Fruit fly (Drosophila melanogaster): Measurements from ENCODE around the gene CG11000.
A peak's percentile ranks its signal among the peaks of the same experiment; 100 is the strongest.

The CG11000 gene

dm6 chr3R:5861218-5861902 lies 59.2 kb downstream of the CG11000 start (continued):
- TF ChIP-seq OdsH (GFP tag; optimal IDR thresholded peaks at IDR 0.05) (peak; percentile 39), CrebA (GFP tag; optimal IDR thresholded peaks at IDR 0.05; ENCODE audit: borderline replicate concordance) (no peak), pan (optimal IDR thresholded peaks at IDR 0.05) (no peak), psq (GFP tag; optimal IDR thresholded peaks at IDR 0.05) (peak; percentile 46), fru (GFP tag; optimal IDR thresholded peaks at IDR 0.05) (peak; percentile 39), Mio (GFP tag; optimal IDR thresholded peaks at IDR 0.05) (no peak), h (GFP tag; optimal IDR thresholded peaks at IDR 0.05) (peak; percentile 36)

dm6 chr3R:5862032-5862641 lies 60.0 kb downstream of the CG11000 start, which contains the start of gene CG2017:
Gene CG2017 (minus strand): TSS chr3R:5862405.
- TF ChIP-seq N (GFP tag; optimal IDR thresholded peaks at IDR 0.05) (no peak), brk (GFP tag; optimal IDR thresholded peaks at IDR 0.05) (no peak), foxo (GFP tag; optimal IDR thresholded peaks at IDR 0.05) (peak in 1 of 2 experiments; percentile 49), Dif (GFP tag; optimal IDR thresholded peaks at IDR 0.05; ENCODE audit: partially characterized antibody) (peak; percentile 27), h (GFP tag; optimal IDR thresholded peaks at IDR 0.05) (peak; percentile 47), Sp1 (GFP tag; optimal IDR thresholded peaks at IDR 0.05) (peak; percentile 18), CG9705 (GFP tag; optimal IDR thresholded peaks at IDR 0.05) (peak; percentile 48), lola (GFP tag; optimal IDR thresholded peaks at IDR 0.05) (no peak), fru (GFP tag; optimal IDR thresholded peaks at IDR 0.05) (peak; percentile 41), rgr (GFP tag; optimal IDR thresholded peaks at IDR 0.05) (peak; percentile 60), Hnf4 (GFP tag; optimal IDR thresholded peaks at IDR 0.05) (peak; percentile 67), Rel (GFP tag; optimal IDR thresholded peaks at IDR 0.05) (no peak), Rel (tag; optimal IDR thresholded peaks at IDR 0.05) (peak; percentile 51), sv (GFP tag; optimal IDR thresholded peaks at IDR 0.05) (no peak), CrebA (GFP tag; optimal IDR thresholded peaks at IDR 0.05; ENCODE audit: borderline replicate concordance) (no peak), ey (GFP tag; optimal IDR thresholded peaks at IDR 0.05) (peak; percentile 24), dmrt93B (GFP tag; optimal IDR thresholded peaks at IDR 0.05) (peak; percentile 8), psq (GFP tag; optimal IDR thresholded peaks at IDR 0.05) (no peak), Myc (optimal IDR thresholded peaks at IDR 0.05) (no peak), OdsH (GFP tag; optimal IDR thresholded peaks at IDR 0.05) (no peak), HLH106 (tag; optimal IDR thresholded peaks at IDR 0.05) (peak; percentile 53), Hr83 (GFP tag; optimal IDR thresholded peaks at IDR 0.05; ENCODE audit: poor library complexity, severe bottlenecking) (peak; percentile 72), dsf (GFP tag; optimal IDR thresholded peaks at IDR 0.05; ENCODE audit: borderline replicate concordance) (no peak), Jra (GFP tag; optimal IDR thresholded peaks at IDR 0.05) (no peak), usp (GFP tag; optimal IDR thresholded peaks at IDR 0.05) (no peak), dl (GFP tag; optimal IDR thresholded peaks at IDR 0.05; ENCODE audit: insufficient read depth in 1 of 2, partially characterized antibody in 2 of 2) (no peak), br (GFP tag; optimal IDR thresholded peaks at IDR 0.05) (peak; percentile 40), sage (GFP tag; optimal IDR thresholded peaks at IDR 0.05) (no peak), woc (GFP tag; optimal IDR thresholded peaks at IDR 0.05) (no peak)
